Worm (Caenorhabditis elegans): ENCODE measurements around the gene col-141.

- TF ChIP-seq ama-1 (optimal IDR thresholded peaks at IDR 0.05) (no peak), F13H6.1 (tag; optimal IDR thresholded peaks at IDR 0.05) (no peak), nhr-11 (tag; optimal IDR thresholded peaks at IDR 0.05) (no peak), elt-2 (tag; optimal IDR thresholded peaks at IDR 0.05) (no peak), pha-4 (tag; optimal IDR thresholded peaks at IDR 0.05) (no peak), K02D7.2 (tag; optimal IDR thresholded peaks at IDR 0.05) (no peak), lin-11 (tag; optimal IDR thresholded peaks at IDR 0.05) (no peak), pag-3 (tag; optimal IDR thresholded peaks at IDR 0.05; ENCODE audit: borderline replicate concordance) (no peak), C08G9.2 (tag; optimal IDR thresholded peaks at IDR 0.05) (no peak)
Observed at ce11 chrV:6835242-6835641, 5.7 kb downstream of the col-141 start, which contains the start of the genes T15B7.14 and col-143.
